Fruit fly (Drosophila melanogaster) whole organism, embryonic: ENCODE data around the gene dally.
A peak's percentile ranks its signal among the peaks of the same experiment; 100 is the strongest.

Source experiments
- Bdp1 ChIP-seq: fragments of 200-800 bp; sonication (Bioruptor generic); optimal IDR thresholded peaks from 3 replicates; lab custom pipeline; 2016; ENCODE audit warnings: missing biosample characterization, missing genetic modification characterization
- BtbVII ChIP-seq: fragments of 200-800 bp; sonication (Bioruptor generic); optimal IDR thresholded peaks from 3 replicates; lab custom pipeline; 2017; ENCODE audit warnings: missing biosample characterization, mild to moderate bottlenecking, missing genetic modification characterization
- CG10147 ChIP-seq: fragments of 200-800 bp; sonication (Bioruptor generic); optimal IDR thresholded peaks from 2 replicates; lab custom pipeline; 2019; ENCODE audit warnings: missing biosample characterization, mild to moderate bottlenecking, missing genetic modification characterization, moderate library complexity
- CG1024 ChIP-seq: fragments of 200-800 bp; sonication (Bioruptor generic); IDR thresholded peaks from 2 replicates; pipeline ENCODE4 v1.3.6; 2022; ENCODE audit warnings: missing biosample characterization, missing genetic modification characterization
- CG10366 ChIP-seq: fragments of 200-800 bp; sonication (Bioruptor generic); IDR thresholded peaks from 2 replicates; pipeline ENCODE4 v1.3.6; 2022; ENCODE audit warnings: missing biosample characterization, missing genetic modification characterization
- CG11085 ChIP-seq: fragments of 200-800 bp; sonication (Bioruptor generic); IDR thresholded peaks from 2 replicates; pipeline ENCODE4 v1.3.6; 2022; ENCODE audit warnings: missing biosample characterization, missing genetic modification characterization
- CG11247 ChIP-seq: fragments of 200-800 bp; sonication (Bioruptor generic); IDR thresholded peaks from 2 replicates; pipeline ENCODE4 v1.3.6; 2022; ENCODE audit warnings: missing biosample characterization, missing genetic modification characterization
- CG12942 ChIP-seq: fragments of 200-800 bp; sonication (Bioruptor generic); optimal IDR thresholded peaks from 3 replicates; lab custom pipeline; 2016; ENCODE audit warnings: missing biosample characterization, missing genetic modification characterization
- CG14667 ChIP-seq: fragments of 200-800 bp; sonication (Bioruptor generic); IDR thresholded peaks from 2 replicates; pipeline ENCODE4 v1.3.6; 2022; ENCODE audit warnings: missing biosample characterization, missing genetic modification characterization
- CG14860 ChIP-seq: fragments of 200-800 bp; sonication (Bioruptor generic); IDR thresholded peaks from 3 replicates; pipeline ENCODE4 v1.3.6; 2022; ENCODE audit warnings: missing biosample characterization, missing genetic modification characterization; ENCODE audit not compliant: partially characterized antibody
- CG17359 ChIP-seq: fragments of 200-800 bp; sonication (Bioruptor generic); optimal IDR thresholded peaks from 3 replicates; lab custom pipeline; 2018; ENCODE audit warnings: missing biosample characterization, mild to moderate bottlenecking, missing genetic modification characterization, moderate library complexity
- CG1832 ChIP-seq: fragments of 200-800 bp; sonication (Bioruptor generic); optimal IDR thresholded peaks from 2 replicates; lab custom pipeline; 2017; ENCODE audit warnings: missing biosample characterization, mild to moderate bottlenecking, missing genetic modification characterization, inconsistent platforms
- CG2889 ChIP-seq: fragments of 200-800 bp; sonication (Bioruptor generic); IDR thresholded peaks from 3 replicates; pipeline ENCODE4 v1.3.6; 2022; ENCODE audit warnings: missing biosample characterization, missing genetic modification characterization
- CG31224 ChIP-seq: fragments of 200-800 bp; sonication (Bioruptor generic); IDR thresholded peaks from 2 replicates; pipeline ENCODE4 v1.3.6; 2022; ENCODE audit warnings: missing biosample characterization, missing genetic modification characterization
- CG31388 ChIP-seq: fragments of 200-800 bp; sonication (Bioruptor generic); optimal IDR thresholded peaks from 2 replicates; lab custom pipeline; 2016; ENCODE audit warnings: missing biosample characterization, missing genetic modification characterization
- CG31441 ChIP-seq: fragments of 200-800 bp; sonication (Bioruptor generic); IDR thresholded peaks from 2 replicates; pipeline ENCODE4 v1.3.6; 2022; ENCODE audit warnings: missing biosample characterization, missing genetic modification characterization
- CG32532 ChIP-seq: fragments of 200-800 bp; sonication (Bioruptor generic); IDR thresholded peaks from 2 replicates; pipeline ENCODE4 v1.3.6; 2022; ENCODE audit warnings: missing biosample characterization, missing genetic modification characterization
- CG34224 ChIP-seq: fragments of 200-800 bp; sonication (Bioruptor generic); IDR thresholded peaks from 3 replicates; pipeline ENCODE4 v1.3.6; 2022; ENCODE audit warnings: missing biosample characterization, missing genetic modification characterization; ENCODE audit not compliant: partially characterized antibody
- CG3847 ChIP-seq: fragments of 200-800 bp; sonication (Bioruptor generic); IDR thresholded peaks from 2 replicates; pipeline ENCODE4 v1.3.6; 2022; ENCODE audit warnings: missing biosample characterization, missing genetic modification characterization
- CG4360 ChIP-seq: fragments of 200-800 bp; sonication (Bioruptor generic); IDR thresholded peaks from 2 replicates; pipeline ENCODE4 v1.3.6; 2022; ENCODE audit warnings: missing biosample characterization, missing genetic modification characterization
- CG43689 ChIP-seq: fragments of 200-800 bp; sonication (Bioruptor generic); IDR thresholded peaks from 2 replicates; pipeline ENCODE4 v1.3.6; 2022; ENCODE audit warnings: missing biosample characterization, missing genetic modification characterization
- CG8388 ChIP-seq: fragments of 200-800 bp; sonication (Bioruptor generic); optimal IDR thresholded peaks from 2 replicates; lab custom pipeline; 2019; ENCODE audit warnings: missing biosample characterization, mild to moderate bottlenecking, missing genetic modification characterization, moderate library complexity
- CkIIα-i1 ChIP-seq: fragments of 200-800 bp; sonication (Bioruptor generic); IDR thresholded peaks from 2 replicates; pipeline ENCODE4 v1.3.6; 2022; ENCODE audit warnings: missing biosample characterization, missing genetic modification characterization
- Dbx ChIP-seq: fragments of 200-800 bp; sonication (Bioruptor generic); IDR thresholded peaks from 3 replicates; pipeline ENCODE4 v1.3.6; 2022; ENCODE audit warnings: missing biosample characterization, missing genetic modification characterization
- Dek ChIP-seq: fragments of 200-800 bp; sonication (Bioruptor generic); optimal IDR thresholded peaks from 3 replicates; lab custom pipeline; 2019; ENCODE audit warnings: missing biosample characterization, mild to moderate bottlenecking, missing genetic modification characterization, moderate library complexity
- E2f1 ChIP-seq: fragments of 200-800 bp; sonication (Bioruptor generic); IDR thresholded peaks from 2 replicates; pipeline ENCODE4 v1.3.6; 2022; ENCODE audit warnings: missing biosample characterization, missing genetic modification characterization
- Neu2 ChIP-seq: fragments of 200-800 bp; sonication (Bioruptor generic); optimal IDR thresholded peaks from 3 replicates; lab custom pipeline; 2016; ENCODE audit warnings: missing biosample characterization, missing genetic modification characterization, borderline replicate concordance
- Poxn ChIP-seq: fragments of 200-800 bp; sonication (Bioruptor generic); IDR thresholded peaks from 2 replicates; pipeline ENCODE4 v1.3.6; 2022; ENCODE audit warnings: missing biosample characterization, missing genetic modification characterization
- Ravus ChIP-seq: fragments of 200-800 bp; sonication (Bioruptor generic); IDR thresholded peaks from 2 replicates; pipeline ENCODE4 v1.3.6; 2022; ENCODE audit warnings: missing biosample characterization, missing genetic modification characterization
- Six4 ChIP-seq: fragments of 200-800 bp; sonication (Bioruptor generic); optimal IDR thresholded peaks from 2 replicates; lab custom pipeline; 2016; ENCODE audit warnings: missing biosample characterization, missing genetic modification characterization
- ara ChIP-seq: fragments of 200-800 bp; sonication (Bioruptor generic); IDR thresholded peaks from 2 replicates; pipeline ENCODE4 v1.3.6; 2022; ENCODE audit warnings: missing biosample characterization, missing genetic modification characterization
- bowl ChIP-seq: fragments of 200-800 bp; sonication (Bioruptor generic); IDR thresholded peaks from 2 replicates; pipeline ENCODE4 v1.3.6; 2022; ENCODE audit warnings: missing biosample characterization, missing genetic modification characterization
- esg ChIP-seq: fragments of 200-800 bp; sonication (Bioruptor generic); conservative IDR thresholded peaks from 2 replicates; pipeline ENCODE4 v1.3.6; 2022; ENCODE audit warnings: missing biosample characterization, missing genetic modification characterization
- hth ChIP-seq: fragments of >200 bp; optimal IDR thresholded peaks from 2 replicates; lab custom pipeline; 2017; ENCODE audit warnings: inconsistent platforms
- jigr1 ChIP-seq: fragments of 200-800 bp; sonication (Bioruptor generic); IDR thresholded peaks from 3 replicates; pipeline ENCODE4 v1.3.6; 2022; ENCODE audit warnings: missing biosample characterization, missing genetic modification characterization
- kay ChIP-seq: fragments of 200-800 bp; sonication (Bioruptor generic); optimal IDR thresholded peaks from 2 replicates; lab custom pipeline; 2016; ENCODE audit warnings: missing biosample characterization, missing genetic modification characterization
- klu ChIP-seq: fragments of 200-800 bp; sonication (Bioruptor generic); IDR thresholded peaks from 2 replicates; pipeline ENCODE4 v1.3.6; 2022; ENCODE audit warnings: missing biosample characterization, missing genetic modification characterization
- mam ChIP-seq: fragments of 200-800 bp; sonication (Bioruptor generic); optimal IDR thresholded peaks from 3 replicates; lab custom pipeline; 2016; ENCODE audit warnings: missing biosample characterization, missing genetic modification characterization
- mld ChIP-seq: fragments of 200-800 bp; sonication (Bioruptor generic); IDR thresholded peaks from 3 replicates; pipeline ENCODE4 v1.3.6; 2022; ENCODE audit warnings: missing biosample characterization, missing genetic modification characterization; ENCODE audit not compliant: partially characterized antibody
- org-1 ChIP-seq: fragments of 200-800 bp; sonication (Bioruptor generic); optimal IDR thresholded peaks from 2 replicates; lab custom pipeline; 2017; ENCODE audit warnings: missing biosample characterization, missing genetic modification characterization
- pho ChIP-seq: fragments of 200-800 bp; sonication (Bioruptor generic); optimal IDR thresholded peaks from 2 replicates; lab custom pipeline; 2016; ENCODE audit warnings: missing biosample characterization, missing genetic modification characterization
- run ChIP-seq: fragments of 200-800 bp; sonication (Bioruptor generic); optimal IDR thresholded peaks from 3 replicates; lab custom pipeline; 2018; ENCODE audit warnings: missing biosample characterization, mild to moderate bottlenecking, missing genetic modification characterization
- seq ChIP-seq: fragments of 200-800 bp; sonication (Bioruptor generic); IDR thresholded peaks from 2 replicates; pipeline ENCODE4 v1.3.6; 2022; ENCODE audit warnings: missing biosample characterization, missing genetic modification characterization
- slbo ChIP-seq: fragments of 200-800 bp; sonication (Bioruptor generic); IDR thresholded peaks from 2 replicates; pipeline ENCODE4 v1.3.6; 2022; ENCODE audit warnings: missing biosample characterization, missing genetic modification characterization
- sna ChIP-seq: fragments of 200-800 bp; sonication (Bioruptor generic); IDR thresholded peaks from 2 replicates; pipeline ENCODE4 v1.3.6; 2022; ENCODE audit warnings: missing biosample characterization, missing genetic modification characterization; ENCODE audit not compliant: partially characterized antibody
- sob ChIP-seq: fragments of 200-800 bp; sonication (Bioruptor generic); IDR thresholded peaks from 2 replicates; pipeline ENCODE4 v1.3.6; 2022; ENCODE audit warnings: missing biosample characterization, missing genetic modification characterization
- tio ChIP-seq: fragments of 200-800 bp; sonication (Bioruptor generic); optimal IDR thresholded peaks from 2 replicates; lab custom pipeline; 2017; ENCODE audit warnings: missing biosample characterization, missing genetic modification characterization, inconsistent platforms
- tll ChIP-seq, 2 experiments: fragments of 200-800 bp in 1 of 2; fragments of >200 bp in 1 of 2; sonication (Bioruptor generic) in 1 of 2; optimal IDR thresholded peaks; 2 replicates each; lab custom pipeline; 2017 to 2019; ENCODE audit warnings: missing biosample characterization in 2 of 2, missing genetic modification characterization in 2 of 2, mild to moderate bottlenecking in 1 of 2, moderate library complexity in 1 of 2
- toy ChIP-seq: fragments of 200-800 bp; sonication (Bioruptor generic); IDR thresholded peaks from 2 replicates; pipeline ENCODE4 v1.3.6; 2022; ENCODE audit warnings: missing biosample characterization, missing genetic modification characterization
- unc-4 ChIP-seq: fragments of 200-800 bp; sonication (Bioruptor generic); IDR thresholded peaks from 2 replicates; pipeline ENCODE4 v1.3.6; 2022; ENCODE audit warnings: missing biosample characterization, missing genetic modification characterization; ENCODE audit not compliant: partially characterized antibody
- unpg ChIP-seq: fragments of 200-800 bp; sonication (Bioruptor generic); optimal IDR thresholded peaks from 3 replicates; lab custom pipeline; 2018; ENCODE audit warnings: missing biosample characterization, mild to moderate bottlenecking, missing genetic modification characterization, moderate library complexity
- zfh1 ChIP-seq: fragments of 200-800 bp; sonication (Bioruptor generic); IDR thresholded peaks from 3 replicates; pipeline ENCODE4 v1.3.6; 2022; ENCODE audit warnings: missing biosample characterization, missing genetic modification characterization

Gene dally

DNA sequence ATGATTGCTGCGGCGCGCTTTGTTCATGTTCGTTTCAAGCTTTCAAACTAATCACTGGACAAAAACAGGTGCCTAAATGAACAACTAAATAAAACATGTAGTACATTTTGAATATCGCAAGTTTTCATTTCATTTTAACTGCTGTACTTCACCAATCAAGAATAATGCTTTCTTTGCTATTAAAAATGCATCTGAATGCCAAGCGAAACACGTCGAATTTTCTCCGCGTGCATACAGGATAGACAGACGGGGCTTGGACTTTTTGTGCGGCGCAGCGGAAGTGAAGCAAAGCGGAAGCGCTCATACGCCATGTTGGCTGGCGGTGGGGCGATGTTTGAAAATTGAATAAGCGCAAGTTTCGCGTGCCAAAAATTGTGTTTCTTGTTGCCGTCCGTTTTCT is 26.1 kb downstream of the dally start (continued):
- TF ChIP-seq CG17359 (tag; lab: Kevin White, UChicago), result peak; percentile 34
- TF ChIP-seq CG31224 (GFP tag; lab: Robert Waterston, UW), result no peak
- TF ChIP-seq CkIIα-i1 (GFP tag; lab: Robert Waterston, UW), result no peak
- TF ChIP-seq CG1832, result no peak
- no peak for TF ChIP-seq CG10147 (GFP tag; lab: Kevin White, UChicago)
- TF ChIP-seq CG11247 (GFP tag; lab: Robert Waterston, UW), result peak; percentile 29; the same call in 1 of the 2 replicates
- TF ChIP-seq CG4360, result no peak
- TF ChIP-seq CG10366, result no peak
- 0 out of 2 replicates have a peak, but pooled peaks have one; percentile 5 for TF ChIP-seq CG32532
- no peak for TF ChIP-seq run (tag; lab: Kevin White, UChicago)
- no peak for TF ChIP-seq Dek (tag; lab: Kevin White, UChicago)
- TF ChIP-seq CG43689 (GFP tag; lab: Robert Waterston, UW), result 0 out of 2 replicates have a peak, but pooled peaks have one; percentile 6
- no peak for TF ChIP-seq Neu2 (GFP tag; lab: Kevin White, UChicago)
- no peak for TF ChIP-seq tio (GFP tag; lab: Kevin White, UChicago)
- no peak for TF ChIP-seq bowl (GFP tag; lab: Robert Waterston, UW)
- TF ChIP-seq CG11085 (GFP tag; lab: Robert Waterston, UW), result no peak
- TF ChIP-seq esg (GFP tag; lab: Robert Waterston, UW), result no peak
- no peak for TF ChIP-seq CG34224 (GFP tag; lab: Robert Waterston, UW)
- TF ChIP-seq jigr1 (GFP tag; lab: Robert Waterston, UW), result no peak
- TF ChIP-seq tll (GFP tag; optimal IDR thresholded peaks at IDR 0.05; lab: Kevin White, UChicago), result no peak
- TF ChIP-seq zfh1, result peak; percentile 20; the same call in 1 of the 3 replicates
- TF ChIP-seq CG1024, result no peak
- no peak for TF ChIP-seq kay (GFP tag; lab: Kevin White, UChicago)
- no peak for TF ChIP-seq ara (GFP tag; lab: Robert Waterston, UW)
- no peak for TF ChIP-seq unc-4
- no peak for TF ChIP-seq E2f1 (GFP tag; lab: Robert Waterston, UW)
- TF ChIP-seq CG3847 (GFP tag; lab: Robert Waterston, UW), result no peak
- no peak for TF ChIP-seq Bdp1 (GFP tag; lab: Kevin White, UChicago)
- no peak for TF ChIP-seq mld (GFP tag; lab: Robert Waterston, UW)
- 0 out of 2 replicates have a peak, but pooled peaks have one; percentile 13 for TF ChIP-seq CG31441 (GFP tag; lab: Robert Waterston, UW)
- no peak for TF ChIP-seq mam (GFP tag; lab: Kevin White, UChicago)
- no peak for TF ChIP-seq CG31388 (GFP tag; lab: Kevin White, UChicago)
- TF ChIP-seq CG14860, result no peak
- TF ChIP-seq toy (GFP tag; lab: Robert Waterston, UW), result no peak
- TF ChIP-seq hth (lab: Kevin White, UChicago), result no peak
- TF ChIP-seq Ravus (GFP tag; lab: Robert Waterston, UW), result no peak
- TF ChIP-seq org-1, result no peak
- TF ChIP-seq sob (GFP tag; lab: Robert Waterston, UW), result peak; percentile 16; the same call in 1 of the 2 replicates
- TF ChIP-seq CG2889 (GFP tag; lab: Robert Waterston, UW), result no peak
- no peak for TF ChIP-seq CG8388 (GFP tag; lab: Kevin White, UChicago)
- TF ChIP-seq Six4 (GFP tag; lab: Kevin White, UChicago), result no peak
- TF ChIP-seq pho (GFP tag; lab: Kevin White, UChicago), result no peak
- TF ChIP-seq slbo (GFP tag; lab: Robert Waterston, UW), result peak; percentile 22; the same call in 1 of the 2 replicates
- no peak for TF ChIP-seq Dbx (GFP tag; lab: Robert Waterston, UW)
- no peak for TF ChIP-seq BtbVII (GFP tag; lab: Kevin White, UChicago)
- no peak for TF ChIP-seq Poxn
- no peak for TF ChIP-seq klu (GFP tag; lab: Robert Waterston, UW)
- TF ChIP-seq CG12942 (GFP tag; lab: Kevin White, UChicago), result no peak
- 0 out of 2 replicates have a peak, but pooled peaks have one; percentile 6 for TF ChIP-seq CG14667 (GFP tag; lab: Robert Waterston, UW)
- TF ChIP-seq seq (GFP tag; lab: Robert Waterston, UW), result no peak
- TF ChIP-seq unpg (GFP tag; lab: Kevin White, UChicago), result no peak
- no peak for TF ChIP-seq sna
